Fruit fly (Drosophila melanogaster): ENCODE results near the gene CG13403.

DNA sequence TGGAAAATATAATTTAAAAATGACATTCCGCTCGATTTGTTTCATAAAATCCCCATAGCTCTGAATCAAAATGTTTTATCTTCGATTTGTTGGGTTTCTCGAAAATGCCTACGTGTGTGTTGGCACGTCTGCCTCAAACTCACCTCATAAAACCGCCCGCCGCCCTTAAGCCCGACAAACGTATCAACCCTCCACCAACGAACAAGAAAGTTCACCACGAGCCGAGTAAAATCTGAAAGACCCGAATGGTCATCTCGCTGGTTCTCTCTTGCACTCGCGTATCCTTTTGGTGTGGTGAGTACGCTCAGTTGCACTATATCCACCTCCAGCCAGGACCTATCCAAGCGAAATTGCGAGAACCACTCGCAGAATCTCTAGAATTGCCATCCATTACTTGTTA is 30.2 kb upstream of the CG13403 start:
- TF ChIP-seq usp (GFP tag; optimal IDR thresholded peaks at IDR 0.05) (no peak), psq (optimal IDR thresholded peaks at IDR 0.05) (no peak), EcR (GFP tag; optimal IDR thresholded peaks at IDR 0.05) (no peak)
